Worm (Caenorhabditis elegans) whole organism, L3 larva: Measurements from ENCODE around the gene Y50E8A.12.
A peak's percentile ranks its signal among the peaks of the same experiment; 100 is the strongest.

ENCODE experiments used
- ZK546.5 ChIP-seq: sonication (generic microtip); optimal IDR thresholded peaks from 2 replicates; lab custom pipeline; 2017; ENCODE audit warnings: missing biosample characterization, missing genetic modification characterization
- aly-2 ChIP-seq: fragments of 150-350 bp; optimal IDR thresholded peaks from 2 replicates; lab custom pipeline; 2014; ENCODE audit warnings: missing biosample characterization, missing genetic modification characterization
- nhr-12 ChIP-seq: fragments of 150-350 bp; optimal IDR thresholded peaks from 2 replicates; lab custom pipeline; 2014; ENCODE audit warnings: missing biosample characterization, missing genetic modification characterization
- unc-62 ChIP-seq: fragments of 150-350 bp; sonication (generic microtip); optimal IDR thresholded peaks from 4 replicates; lab custom pipeline; 2014; ENCODE audit warnings: missing biosample characterization, missing genetic modification reagents, missing genetic modification characterization

ce11 chrV:14831460-14832120 lies 47.6 kb upstream of the Y50E8A.12 start:
- TF ChIP-seq aly-2 (tag; lab: Kevin White, UChicago) = no peak
- TF ChIP-seq unc-62 = peak; percentile 31
- no peak for TF ChIP-seq nhr-12 (tag; lab: Kevin White, UChicago)
- TF ChIP-seq ZK546.5 (tag; lab: Kevin White, UChicago) = no peak
